Worm (Caenorhabditis elegans): Measurements from ENCODE around the gene C06A8.6.
A peak's percentile ranks its signal among the peaks of the same experiment; 100 is the strongest.

DNA sequence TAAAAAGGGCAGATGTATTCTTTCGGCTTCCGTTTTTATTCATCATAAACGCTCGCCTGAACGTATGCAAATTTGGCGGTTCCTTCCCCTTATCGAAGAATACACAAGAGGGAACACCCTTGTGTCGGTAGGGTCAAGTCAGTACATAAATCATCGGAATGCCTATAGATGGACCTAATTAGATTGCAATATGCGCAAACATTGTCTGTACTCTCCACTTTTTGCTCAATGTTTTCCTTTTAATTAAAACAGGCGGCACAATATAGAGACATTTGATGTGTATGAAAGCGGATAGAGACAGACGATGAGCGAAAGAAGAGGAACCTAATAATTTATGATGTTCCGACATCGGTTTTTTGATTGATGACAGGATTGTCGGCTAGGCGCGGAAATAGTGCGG lies 41.9 kb downstream of the C06A8.6 start:
- TF ChIP-seq ztf-23 (GFP tag; IDR thresholded peaks at IDR 0.05) (no peak), flt-1 (GFP tag; IDR thresholded peaks at IDR 0.05) (no peak), med-1 (GFP tag; optimal IDR thresholded peaks at IDR 0.05; ENCODE audit: insufficient read depth) (no peak), klf-2 (GFP tag; conservative IDR thresholded peaks at IDR 0.05) (no peak), tab-1 (GFP tag; IDR thresholded peaks at IDR 0.05) (0 out of 2 replicates have a peak, but pooled peaks have one; percentile 32), ztf-29 (GFP tag; IDR thresholded peaks at IDR 0.05) (no peak), T22C8.4 (GFP tag; IDR thresholded peaks at IDR 0.05) (no peak), ref-1 (GFP tag; conservative IDR thresholded peaks at IDR 0.05) (no peak)
